Worm (Caenorhabditis elegans): ENCODE results near the gene F10G7.5.

DNA sequence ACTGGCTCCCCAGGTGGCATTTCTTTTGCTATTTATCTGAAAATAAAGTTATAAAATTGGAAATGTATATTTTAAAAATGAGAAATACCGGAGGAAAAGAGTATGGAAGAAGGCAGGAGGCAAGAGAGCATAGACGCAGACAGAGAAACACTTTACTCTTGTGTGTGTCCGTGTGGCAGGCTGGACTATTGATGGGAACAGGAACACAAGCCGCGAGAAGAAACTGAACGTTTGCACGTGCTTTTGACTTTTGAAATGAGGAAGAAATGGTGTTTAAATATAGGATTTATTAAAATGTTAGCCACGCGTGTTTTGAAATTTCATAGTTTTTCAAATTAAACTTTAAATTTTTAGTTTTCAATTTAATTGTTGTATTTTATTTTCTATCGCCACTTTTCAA, 32.9 kb downstream of the F10G7.5 start, which contains the start of gene F10G7.10:
- TF ChIP-seq isw-1 (GFP tag; IDR thresholded peaks at IDR 0.05) (no peak), pqm-1 (tag; optimal IDR thresholded peaks at IDR 0.05) (no peak)

Measured in whole organism, L1 larva.